Worm (Caenorhabditis elegans) whole organism, mixed stage, embryonic: ENCODE measurements around the gene taf-13.

ENCODE experiments used
- ceh-83 ChIP-seq: fragments of 200-800 bp; sonication (Bioruptor generic); optimal IDR thresholded peaks from 2 replicates; lab custom pipeline; 2018; ENCODE audit warnings: mild to moderate bottlenecking, missing genetic modification characterization, missing compliant biosample characterization
- ces-1 ChIP-seq: fragments of 150-350 bp; optimal IDR thresholded peaks from 2 replicates; lab custom pipeline; 2014; ENCODE audit warnings: missing biosample characterization, missing genetic modification reagents, missing genetic modification characterization
- cnd-1 ChIP-seq: fragments of 200-800 bp; sonication (Bioruptor generic); optimal IDR thresholded peaks from 2 replicates; lab custom pipeline; 2018; ENCODE audit warnings: mild to moderate bottlenecking, missing genetic modification characterization, missing compliant biosample characterization
- drap-1 ChIP-seq: fragments of 200-800 bp; sonication (Bioruptor generic); optimal IDR thresholded peaks from 3 replicates; lab custom pipeline; 2018; ENCODE audit warnings: mild to moderate bottlenecking, missing genetic modification characterization, missing compliant biosample characterization
- elt-1 ChIP-seq: sonication (generic microtip); optimal IDR thresholded peaks from 2 replicates; lab custom pipeline; 2017; ENCODE audit warnings: missing genetic modification characterization, mild to moderate bottlenecking, missing compliant biosample characterization, antibody characterized with exemption, moderate library complexity, borderline replicate concordance; ENCODE audit not compliant: insufficient read depth
- hlh-1 ChIP-seq: fragments of 150-350 bp; optimal IDR thresholded peaks from 2 replicates; lab custom pipeline; 2014; ENCODE audit warnings: missing biosample characterization, missing genetic modification reagents, missing genetic modification characterization
- lin-13 ChIP-seq: fragments of 150-350 bp; optimal IDR thresholded peaks from 2 replicates; lab custom pipeline; 2014; ENCODE audit warnings: missing biosample characterization, missing genetic modification characterization
- lin-32 ChIP-seq: fragments of 200-800 bp; sonication (Bioruptor generic); optimal IDR thresholded peaks from 2 replicates; lab custom pipeline; 2018; ENCODE audit warnings: mild to moderate bottlenecking, missing genetic modification characterization, missing compliant biosample characterization
- nhr-12 ChIP-seq: fragments of 150-350 bp; optimal IDR thresholded peaks from 2 replicates; lab custom pipeline; 2014; ENCODE audit warnings: missing biosample characterization, missing genetic modification characterization
- nhr-237 ChIP-seq: fragments of 150-350 bp; optimal IDR thresholded peaks from 2 replicates; lab custom pipeline; 2014; ENCODE audit warnings: missing biosample characterization, missing genetic modification characterization
- nhr-28 ChIP-seq: fragments of 150-350 bp; optimal IDR thresholded peaks from 2 replicates; lab custom pipeline; 2014; ENCODE audit warnings: missing biosample characterization, missing genetic modification characterization
- pha-4 ChIP-seq: fragments of 150-350 bp; optimal IDR thresholded peaks from 2 replicates; lab custom pipeline; 2018; ENCODE audit warnings: missing biosample characterization, missing genetic modification reagents, missing genetic modification characterization
- sem-2 ChIP-seq: fragments of 200-800 bp; sonication (Bioruptor generic); optimal IDR thresholded peaks from 2 replicates; lab custom pipeline; 2018; ENCODE audit warnings: mild to moderate bottlenecking, missing genetic modification characterization, missing compliant biosample characterization
- unc-62 ChIP-seq: fragments of 150-350 bp; optimal IDR thresholded peaks from 2 replicates; lab custom pipeline; 2014; ENCODE audit warnings: missing biosample characterization, missing genetic modification reagents, missing genetic modification characterization

- TF ChIP-seq sem-2, result no peak
- TF ChIP-seq nhr-237 (tag; lab: Kevin White, UChicago), result no peak
- no peak for TF ChIP-seq unc-62 (GFP tag; lab: Kevin White, UChicago)
- TF ChIP-seq nhr-12, result no peak
- no peak for TF ChIP-seq hlh-1 (tag; lab: Kevin White, UChicago)
- TF ChIP-seq pha-4 (tag; lab: Kevin White, UChicago), result no peak
- TF ChIP-seq lin-13 (tag; lab: Kevin White, UChicago), result no peak
- TF ChIP-seq ces-1, result no peak
- no peak for TF ChIP-seq nhr-28 (tag; lab: Kevin White, UChicago)
- no peak for TF ChIP-seq drap-1
- TF ChIP-seq elt-1 (tag; lab: Kevin White, UChicago), result no peak
- TF ChIP-seq lin-32, result no peak
- no peak for TF ChIP-seq cnd-1
- no peak for TF ChIP-seq ceh-83
These were observed at the start of gene taf-13 for ce11 chrII:10605512-10605911.
